Worm (Caenorhabditis elegans): ENCODE measurements around the gene cnc-4.

- TF ChIP-seq him-1 (tag; optimal IDR thresholded peaks at IDR 0.05): no peak
- no peak for TF ChIP-seq W03F9.2 (tag; optimal IDR thresholded peaks at IDR 0.05)
Measured at ce11 chrV:1466949-1467348, 20.0 kb downstream of the cnc-4 start.

Measured in whole organism, L4/young adult.